Fruit fly (Drosophila melanogaster): ENCODE data around the gene toc.

The toc gene

dm6 chr2L:3037153-3037579, 107.4 kb downstream of the toc start, which contains the start of the genes CG17260 and SerRS (continued):
- TF ChIP-seq exex (tag; optimal IDR thresholded peaks at IDR 0.05), result peak; percentile 72
- no peak for TF ChIP-seq CG11696 (GFP tag; IDR thresholded peaks at IDR 0.05)
- peak; percentile 80 for TF ChIP-seq CG11695 (GFP tag; IDR thresholded peaks at IDR 0.05)
- TF ChIP-seq BtbVII (GFP tag; optimal IDR thresholded peaks at IDR 0.05), result peak; percentile 76
- TF ChIP-seq Elba2 (GFP tag; optimal IDR thresholded peaks at IDR 0.05), result peak; percentile 99
- TF ChIP-seq CG30020 (tag; optimal IDR thresholded peaks at IDR 0.05), result peak; percentile 77
- TF ChIP-seq fd96Cb (tag; optimal IDR thresholded peaks at IDR 0.05), result peak; percentile 88
- TF ChIP-seq Hand (GFP tag; optimal IDR thresholded peaks at IDR 0.05), result peak; percentile 26
- TF ChIP-seq ems (GFP tag; optimal IDR thresholded peaks at IDR 0.05), result peak; percentile 84
- TF ChIP-seq Hey (tag; optimal IDR thresholded peaks at IDR 0.05), result no peak
- TF ChIP-seq CG12236 (GFP tag; optimal IDR thresholded peaks at IDR 0.05), result peak; percentile 71
- TF ChIP-seq CG17829 (tag; optimal IDR thresholded peaks at IDR 0.05), result peak; percentile 92
- peak; percentile 92 for TF ChIP-seq CG12744 (GFP tag; optimal IDR thresholded peaks at IDR 0.05)
- TF ChIP-seq CG13624 (GFP tag; optimal IDR thresholded peaks at IDR 0.05), result peak; percentile 95
- peak; percentile 25 for TF ChIP-seq Neu2 (GFP tag; optimal IDR thresholded peaks at IDR 0.05; ENCODE audit: borderline replicate concordance)
- TF ChIP-seq CG10147 (GFP tag; optimal IDR thresholded peaks at IDR 0.05), result peak; percentile 90
- peak; percentile 82 for TF ChIP-seq Taf1 (GFP tag; IDR thresholded peaks at IDR 0.05)
- peak; percentile 88 for TF ChIP-seq rib (GFP tag; IDR thresholded peaks at IDR 0.05)
- TF ChIP-seq ken (GFP tag; IDR thresholded peaks at IDR 0.05), result peak; percentile 94
- TF ChIP-seq CG13424 (tag; optimal IDR thresholded peaks at IDR 0.05), result peak; percentile 94
- TF ChIP-seq scrt (GFP tag; optimal IDR thresholded peaks at IDR 0.05), result peak; percentile 76
- no peak for TF ChIP-seq ato (GFP tag; IDR thresholded peaks at IDR 0.05; ENCODE audit: partially characterized antibody)
- peak; percentile 75 for TF ChIP-seq GATAe (GFP tag; conservative IDR thresholded peaks at IDR 0.05)
- no peak for TF ChIP-seq CG15479 (GFP tag; optimal IDR thresholded peaks at IDR 0.05)
- peak; percentile 94 for TF ChIP-seq CG9215 (GFP tag; IDR thresholded peaks at IDR 0.05)
- TF ChIP-seq CG31365 (tag; optimal IDR thresholded peaks at IDR 0.05), result no peak
- no peak for TF ChIP-seq cg (GFP tag; optimal IDR thresholded peaks at IDR 0.05)
- TF ChIP-seq unc-4 (GFP tag; IDR thresholded peaks at IDR 0.05; ENCODE audit: partially characterized antibody), result peak; percentile 56
- TF ChIP-seq Aef1 (GFP tag; IDR thresholded peaks at IDR 0.05), result peak; percentile 91
- TF ChIP-seq CG16815 (GFP tag; optimal IDR thresholded peaks at IDR 0.05), result peak; percentile 91
- TF ChIP-seq HLH3B (GFP tag; IDR thresholded peaks at IDR 0.05), result peak; percentile 85; the same call in 1 of the 2 replicates
- no peak for TF ChIP-seq eve (GFP tag; optimal IDR thresholded peaks at IDR 0.05)
- peak in 1 of 2 experiments; percentile 78 for TF ChIP-seq insv (GFP tag; optimal IDR thresholded peaks at IDR 0.05)
- TF ChIP-seq seq (GFP tag; IDR thresholded peaks at IDR 0.05), result peak; percentile 81; the same call in 1 of the 2 replicates
- TF ChIP-seq klu (GFP tag; IDR thresholded peaks at IDR 0.05), result peak; percentile 94
- TF ChIP-seq salm (tag; optimal IDR thresholded peaks at IDR 0.05), result peak; percentile 76
- no peak for TF ChIP-seq tio (GFP tag; optimal IDR thresholded peaks at IDR 0.05)
- no peak for TF ChIP-seq nerfin-2 (GFP tag; IDR thresholded peaks at IDR 0.05; ENCODE audit: partially characterized antibody)
- peak in 1 of 3 experiments; percentile 37 for TF ChIP-seq Stat92E (GFP tag; optimal IDR thresholded peaks at IDR 0.05)
- peak; percentile 72 for TF ChIP-seq CG1529 (GFP tag; optimal IDR thresholded peaks at IDR 0.05)
- peak; percentile 84; the same call in 1 of the 2 replicates for TF ChIP-seq CG32767 (GFP tag; IDR thresholded peaks at IDR 0.05)
- peak; percentile 92 for TF ChIP-seq Abd-B (GFP tag; optimal IDR thresholded peaks at IDR 0.05)
- peak; percentile 95 for TF ChIP-seq dysf (GFP tag; IDR thresholded peaks at IDR 0.05)
- TF ChIP-seq Lhr (GFP tag; optimal IDR thresholded peaks at IDR 0.05), result no peak
- peak; percentile 87 for TF ChIP-seq CG9437 (GFP tag; optimal IDR thresholded peaks at IDR 0.05)
- TF ChIP-seq CG5245 (GFP tag; optimal IDR thresholded peaks at IDR 0.05), result peak; percentile 81
- TF ChIP-seq CG5953 (GFP tag; IDR thresholded peaks at IDR 0.05), result peak; percentile 63; the same call in 1 of the 2 replicates
- peak; percentile 80 for TF ChIP-seq schlank (tag; optimal IDR thresholded peaks at IDR 0.05)
- peak; percentile 77; the same call in 1 of the 3 replicates for TF ChIP-seq ci (GFP tag; IDR thresholded peaks at IDR 0.05)
- peak; percentile 93 for TF ChIP-seq ranshi (GFP tag; IDR thresholded peaks at IDR 0.05)
